Fruit fly (Drosophila melanogaster) S2 (cell line): Measurements from ENCODE around the gene Cox11.

Experiments used
- CG8478 ChIP-seq: fragments of >200 bp; optimal IDR thresholded peaks from 2 replicates; lab custom pipeline; 2018
- CTCF ChIP-seq, 2 experiments: fragments of >200 bp; optimal IDR thresholded peaks; 2 replicates each; lab custom pipeline; 2018

Cox11 gene

dm6 chr2L:5541935-5542685, 15.4 kb downstream of the Cox11 start, which contains the start of the genes Hel25E and Lam:
TSS of gene Hel25E (minus strand) at chr2L:5542314.
TSS of gene Lam (plus strand) at chr2L:5542480.
- TF ChIP-seq CG8478 (lab: Kevin White, UChicago) (no peak), CTCF (optimal IDR thresholded peaks at IDR 0.05; lab: Kevin White, UChicago) (no peak)

DNA sequence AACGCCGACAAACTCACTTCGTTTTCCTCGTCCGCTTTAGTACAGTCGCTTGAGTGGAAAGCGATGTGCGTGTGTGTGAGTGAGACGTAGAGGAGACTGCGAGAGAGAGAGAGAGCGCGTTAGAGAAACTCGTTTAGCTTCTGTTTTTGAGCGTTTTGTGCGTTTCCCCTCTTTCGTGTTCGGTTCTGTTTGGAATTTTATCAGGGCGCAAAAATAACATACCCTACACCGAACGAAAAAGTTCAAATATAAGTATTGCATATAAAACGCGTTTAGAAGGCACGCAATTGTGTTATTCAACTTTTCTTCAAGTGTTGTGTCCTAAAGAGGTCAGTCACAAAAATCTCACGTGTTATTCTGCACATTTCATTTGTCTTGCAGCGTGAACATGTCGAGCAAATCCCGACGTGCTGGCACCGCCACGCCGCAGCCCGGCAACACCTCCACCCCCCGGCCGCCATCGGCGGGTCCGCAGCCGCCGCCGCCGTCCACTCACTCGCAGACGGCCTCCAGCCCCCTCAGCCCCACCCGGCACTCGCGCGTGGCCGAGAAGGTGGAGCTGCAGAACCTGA, 16.3 kb downstream of the Cox11 start:
- TF ChIP-seq CG8478 (lab: Kevin White, UChicago), result no peak
- no peak for TF ChIP-seq CTCF (optimal IDR thresholded peaks at IDR 0.05; lab: Kevin White, UChicago)

dm6 chr2L:5546207-5546517, 19.4 kb downstream of the Cox11 start:
- TF ChIP-seq CTCF (optimal IDR thresholded peaks at IDR 0.05; lab: Kevin White, UChicago), result no peak
- no peak for TF ChIP-seq CG8478 (lab: Kevin White, UChicago)

DNA sequence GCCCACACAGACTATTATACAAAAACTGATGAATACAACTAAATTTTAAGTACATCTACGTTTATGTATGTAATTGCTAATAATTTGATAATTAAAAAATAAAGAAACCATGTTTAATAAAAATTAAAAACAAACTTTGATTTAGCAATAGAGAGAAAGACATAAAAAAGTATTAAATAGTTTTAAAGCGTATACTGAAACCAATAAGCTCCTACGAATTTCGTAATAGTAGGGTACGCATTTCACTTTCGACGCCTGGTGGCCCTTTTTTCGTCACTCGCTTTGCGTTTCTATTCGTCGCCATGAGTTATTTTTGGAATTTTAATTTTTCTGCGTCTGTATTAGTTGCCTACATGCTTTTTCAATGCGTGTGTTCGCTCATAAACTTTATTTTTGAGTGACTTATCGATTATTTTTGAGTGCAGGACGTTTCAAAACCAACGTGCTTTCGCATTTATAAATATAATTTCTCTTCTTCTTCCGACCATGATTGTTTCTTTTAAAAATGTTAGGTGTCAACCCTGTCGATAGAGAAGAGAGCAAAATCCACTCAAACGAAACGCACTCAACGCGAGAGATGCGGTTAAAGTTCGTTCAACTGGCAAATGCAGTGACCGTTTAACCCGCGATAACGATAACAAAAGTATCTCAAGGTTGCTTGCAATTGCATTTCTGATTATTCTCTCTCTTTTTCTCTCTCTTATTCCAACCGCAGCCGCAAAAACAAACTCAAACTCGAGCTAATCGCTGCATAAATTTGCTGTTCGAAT, 19.9 kb downstream of the Cox11 start, which contains the start of gene Oscillin:
TSS of gene Oscillin (plus strand) at position 569 of the 770 bp plus-strand sequence.
- TF ChIP-seq CTCF (optimal IDR thresholded peaks at IDR 0.05; lab: Kevin White, UChicago), result no peak
- no peak for TF ChIP-seq CG8478 (lab: Kevin White, UChicago)

dm6 chr2L:5547288-5547777, 20.6 kb downstream of the Cox11 start:
- no peak for TF ChIP-seq CG8478 (lab: Kevin White, UChicago)
- no peak for TF ChIP-seq CTCF (optimal IDR thresholded peaks at IDR 0.05; lab: Kevin White, UChicago)

- TF ChIP-seq CG8478 (lab: Kevin White, UChicago) (no peak), CTCF (optimal IDR thresholded peaks at IDR 0.05; lab: Kevin White, UChicago) (no peak)
Observed at dm6 chr2L:5550735-5551134, 24.0 kb downstream of the Cox11 start, which contains the start of gene CG14014. TSS of gene CG14014 (minus strand) at chr2L:5550835.

DNA sequence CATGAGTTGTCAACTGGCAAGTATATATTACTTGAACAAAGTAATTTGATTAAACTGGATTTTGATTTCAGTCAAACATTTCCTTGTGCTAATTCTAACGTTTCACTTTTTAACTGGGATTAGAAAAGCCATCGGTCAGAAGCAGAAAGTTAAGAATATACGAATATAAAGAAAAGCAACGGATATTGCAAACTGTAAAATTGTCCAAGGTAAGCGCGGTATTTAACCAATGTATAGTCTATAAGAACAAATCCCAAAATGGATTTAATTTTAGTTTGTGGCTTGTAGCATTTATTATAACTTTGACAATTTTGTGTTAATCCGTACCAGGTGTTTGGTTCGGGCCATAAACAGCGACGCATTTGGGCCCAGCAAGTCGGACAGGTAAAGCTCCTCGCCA, 24.8 kb downstream of the Cox11 start, which contains the start of gene CG18269:
TSS of gene CG18269 (plus strand) at position 301 of the 400 bp plus-strand sequence.
- no peak for TF ChIP-seq CTCF (optimal IDR thresholded peaks at IDR 0.05; lab: Kevin White, UChicago)
- TF ChIP-seq CG8478 (lab: Kevin White, UChicago), result no peak

dm6 chr2L:5553750-5554149, 27.0 kb downstream of the Cox11 start, which contains the start of the genes CG14013 and CG14017:
TSS of gene CG14013 (minus strand) at chr2L:5553850.
TSS of gene CG14017 (plus strand) at chr2L:5553897.
- TF ChIP-seq CTCF (optimal IDR thresholded peaks at IDR 0.05; lab: Kevin White, UChicago), result no peak
- TF ChIP-seq CG8478 (lab: Kevin White, UChicago), result no peak

DNA sequence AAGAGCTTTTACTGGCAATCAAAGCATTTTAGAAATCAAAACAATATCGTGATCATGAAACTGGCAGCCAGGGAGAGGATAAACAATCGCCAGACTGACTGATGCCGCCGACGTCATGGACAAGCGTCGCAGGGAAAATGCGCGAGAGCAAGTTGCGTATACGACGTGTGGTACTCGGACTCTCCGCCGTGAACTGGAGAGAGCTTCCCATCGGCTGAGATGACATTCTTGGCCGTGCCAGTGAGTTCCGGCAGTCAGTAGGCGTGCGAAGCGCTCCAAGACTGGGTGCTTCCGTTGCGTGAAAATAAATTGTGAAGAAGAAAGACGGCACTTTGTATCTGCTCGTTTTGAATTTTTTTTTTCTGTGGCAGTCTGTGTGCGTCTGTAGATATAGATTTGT, 28.1 kb downstream of the Cox11 start, which contains the start of gene GluRIIA:
TSS of gene GluRIIA (plus strand) at position 255 of the 400 bp plus-strand sequence.
- TF ChIP-seq CTCF (optimal IDR thresholded peaks at IDR 0.05; lab: Kevin White, UChicago), result no peak
- no peak for TF ChIP-seq CG8478 (lab: Kevin White, UChicago)

DNA sequence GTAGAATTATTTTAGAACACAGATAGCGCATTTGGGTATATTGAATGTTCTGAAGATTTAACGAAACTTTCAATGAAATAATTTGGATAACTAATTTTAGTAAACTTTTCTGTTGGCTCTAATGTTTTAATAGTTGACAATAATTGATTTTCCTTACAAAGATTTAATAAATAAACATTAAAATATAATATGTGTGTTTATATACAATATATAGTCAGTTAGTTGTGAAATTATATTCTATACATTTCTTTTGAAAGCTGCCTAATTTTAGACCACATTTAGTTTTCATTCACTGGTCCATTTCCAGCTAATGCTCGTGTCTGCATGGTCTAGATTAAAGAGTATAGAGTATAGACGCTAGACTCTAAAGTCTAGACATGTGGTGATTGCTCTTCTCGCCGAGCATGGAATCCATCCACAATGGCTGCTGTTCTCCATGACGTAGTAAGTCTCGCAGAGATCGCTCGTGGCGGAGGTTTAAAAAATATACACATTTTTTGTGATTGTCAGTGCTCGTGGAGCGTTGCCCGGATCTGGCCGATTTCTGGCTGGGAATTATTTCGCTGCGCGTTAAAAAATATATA, 32.1 kb downstream of the Cox11 start, which contains the start of gene GluRIIB:
TSS of gene GluRIIB (plus strand) at position 534 of the 584 bp plus-strand sequence.
- TF ChIP-seq CTCF (optimal IDR thresholded peaks at IDR 0.05; lab: Kevin White, UChicago) (no peak), CG8478 (lab: Kevin White, UChicago) (no peak)

dm6 chr2L:5567103-5567502, 40.3 kb downstream of the Cox11 start:
- TF ChIP-seq CG8478 (lab: Kevin White, UChicago) (no peak), CTCF (optimal IDR thresholded peaks at IDR 0.05; lab: Kevin White, UChicago) (no peak)

- no peak for TF ChIP-seq CTCF (optimal IDR thresholded peaks at IDR 0.05; lab: Kevin White, UChicago)
Observed at dm6 chr2L:5569503-5569902, 42.7 kb downstream of the Cox11 start.
